Worm (Caenorhabditis elegans) whole organism, L4 larva: ENCODE measurements around the gene Y19D2B.1.

Source experiments
- hmg-1.1 ChIP-seq: fragments of 200-800 bp; sonication (Bioruptor generic); IDR thresholded peaks from 2 replicates; pipeline ENCODE4 v1.3.6; 2022; ENCODE audit warnings: missing genetic modification reagents, missing genetic modification characterization, missing compliant biosample characterization
- lin-15B ChIP-seq: fragments of 150-350 bp; sonication (generic microtip); optimal IDR thresholded peaks from 3 replicates; lab custom pipeline; 2014; ENCODE audit warnings: missing biosample characterization, missing genetic modification characterization
- mxl-2 ChIP-seq: fragments of 200-800 bp; sonication (Bioruptor generic); conservative IDR thresholded peaks from 2 replicates; pipeline ENCODE4 v1.3.6; 2022; ENCODE audit warnings: missing genetic modification reagents, missing genetic modification characterization, missing compliant biosample characterization
- nhr-237 ChIP-seq: sonication (generic microtip); optimal IDR thresholded peaks from 2 replicates; lab custom pipeline; 2017; ENCODE audit warnings: missing biosample characterization, missing genetic modification characterization
- pha-4 ChIP-seq, 2 experiments: fragments of 150-350 bp in 1 of 2; fragments of 200-800 bp in 1 of 2; sonication (Bioruptor generic) in 1 of 2; IDR thresholded peaks in 1 of 2; optimal IDR thresholded peaks in 1 of 2; 2 replicates each; pipeline versions ENCODE4 v1.3.6 to Lab custom; 2014 to 2022; ENCODE audit warnings: missing genetic modification characterization in 2 of 2, missing genetic modification reagents in 2 of 2, missing biosample characterization in 1 of 2, missing compliant biosample characterization in 1 of 2
- sdz-12 ChIP-seq: fragments of 200-800 bp; sonication (Bioruptor generic); optimal IDR thresholded peaks from 2 replicates; lab custom pipeline; 2018; ENCODE audit warnings: mild to moderate bottlenecking, missing genetic modification characterization, missing compliant biosample characterization
- zag-1 ChIP-seq: fragments of 150-350 bp; optimal IDR thresholded peaks from 2 replicates; lab custom pipeline; 2014; ENCODE audit warnings: missing biosample characterization, missing genetic modification characterization

DNA sequence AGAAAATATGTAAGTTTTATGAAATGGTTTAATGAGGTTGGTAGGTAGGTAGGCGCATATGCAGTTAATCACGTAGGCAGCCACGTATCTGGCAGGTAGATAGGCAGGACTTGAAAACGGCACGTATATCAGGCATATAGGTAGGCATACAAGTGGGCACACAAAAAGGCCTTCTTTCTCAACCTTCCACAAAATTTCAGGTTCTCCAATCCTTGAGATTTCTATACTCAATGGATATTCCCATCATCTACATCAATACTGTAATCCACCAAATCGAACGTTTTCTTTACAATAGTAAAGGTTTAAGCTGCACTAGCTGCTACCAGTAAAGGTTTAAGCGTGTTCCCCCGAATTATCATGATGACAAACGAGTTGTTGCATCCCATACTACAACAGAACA lies 9.5 kb upstream of the Y19D2B.1 start:
- TF ChIP-seq nhr-237 (no peak), zag-1 (tag; lab: Kevin White, UChicago) (no peak), pha-4 (GFP tag; IDR thresholded peaks at IDR 0.05; lab: Robert Waterston, UW) (no peak), pha-4 (tag; optimal IDR thresholded peaks at IDR 0.05; lab: Kevin White, UChicago) (no peak), lin-15B (no peak), sdz-12 (no peak), mxl-2 (GFP tag; lab: Robert Waterston, UW) (no peak), hmg-1.1 (no peak)
